Fruit fly (Drosophila melanogaster): ENCODE measurements around the gene PolZ2.

The PolZ2 gene

dm6 chr3R:5571437-5571750 is 17.3 kb upstream of the PolZ2 start (continued):
- TF ChIP-seq Drgx (GFP tag; IDR thresholded peaks at IDR 0.05) (no peak), CG9727 (GFP tag; optimal IDR thresholded peaks at IDR 0.05) (no peak)

dm6 chr3R:5571756-5572155 is 16.9 kb upstream of the PolZ2 start:
- no peak for TF ChIP-seq Sry-δ (GFP tag; optimal IDR thresholded peaks at IDR 0.05)
- TF ChIP-seq gsb (GFP tag; IDR thresholded peaks at IDR 0.05): no peak
- TF ChIP-seq CG6654 (GFP tag; optimal IDR thresholded peaks at IDR 0.05): no peak
- no peak for TF ChIP-seq Fer1 (GFP tag; optimal IDR thresholded peaks at IDR 0.05)
- no peak for TF ChIP-seq CG1024 (GFP tag; IDR thresholded peaks at IDR 0.05)
- TF ChIP-seq CG31441 (GFP tag; IDR thresholded peaks at IDR 0.05): no peak
- no peak for TF ChIP-seq ato (GFP tag; IDR thresholded peaks at IDR 0.05; ENCODE audit: partially characterized antibody)
- TF ChIP-seq fd102C (GFP tag; optimal IDR thresholded peaks at IDR 0.05): no peak
- TF ChIP-seq CG4730 (GFP tag; IDR thresholded peaks at IDR 0.05): no peak
- TF ChIP-seq Lpt (GFP tag; optimal IDR thresholded peaks at IDR 0.05): no peak
- TF ChIP-seq NFAT (GFP tag; IDR thresholded peaks at IDR 0.05): no peak
- no peak for TF ChIP-seq shn (GFP tag; optimal IDR thresholded peaks at IDR 0.05)
- TF ChIP-seq dmrt99B (tag; optimal IDR thresholded peaks at IDR 0.05): no peak
- no peak for TF ChIP-seq Dad (GFP tag; optimal IDR thresholded peaks at IDR 0.05)
- peak; percentile 92 for TF ChIP-seq Hey (tag; optimal IDR thresholded peaks at IDR 0.05)
- no peak for TF ChIP-seq CG31365 (tag; optimal IDR thresholded peaks at IDR 0.05)
- peak; percentile 8 for TF ChIP-seq BtbVII (GFP tag; optimal IDR thresholded peaks at IDR 0.05)
- no peak for TF ChIP-seq Ssrp (tag; optimal IDR thresholded peaks at IDR 0.05)
- TF ChIP-seq CG14965 (GFP tag; optimal IDR thresholded peaks at IDR 0.05; ENCODE audit: borderline replicate concordance): no peak
- no peak for TF ChIP-seq sob (GFP tag; IDR thresholded peaks at IDR 0.05)
- TF ChIP-seq jigr1 (GFP tag; IDR thresholded peaks at IDR 0.05): no peak
- no peak for TF ChIP-seq Trl (optimal IDR thresholded peaks at IDR 0.05)
- no peak for TF ChIP-seq Trl (GFP tag; optimal IDR thresholded peaks at IDR 0.05)
- no peak for TF ChIP-seq lbe (GFP tag; optimal IDR thresholded peaks at IDR 0.05)
- peak; percentile 9 for TF ChIP-seq CG34376 (GFP tag; optimal IDR thresholded peaks at IDR 0.05)
- TF ChIP-seq CG8281 (tag; optimal IDR thresholded peaks at IDR 0.05): no peak
- no peak for TF ChIP-seq CG1602 (GFP tag; optimal IDR thresholded peaks at IDR 0.05)
- TF ChIP-seq CHES-1-like (GFP tag; optimal IDR thresholded peaks at IDR 0.05): no peak
- no peak for TF ChIP-seq B-H1 (GFP tag; IDR thresholded peaks at IDR 0.05)
- TF ChIP-seq CG9797 (GFP tag; optimal IDR thresholded peaks at IDR 0.05): no peak
- TF ChIP-seq GATAe (GFP tag; conservative IDR thresholded peaks at IDR 0.05): peak; percentile 21; the same call in 1 of the 2 replicates
- no peak for TF ChIP-seq CG18262 (tag; optimal IDR thresholded peaks at IDR 0.05)
- TF ChIP-seq CG12236 (GFP tag; optimal IDR thresholded peaks at IDR 0.05): no peak
- peak; percentile 6 for TF ChIP-seq mirr (GFP tag; optimal IDR thresholded peaks at IDR 0.05)
- no peak for TF ChIP-seq crol (GFP tag; IDR thresholded peaks at IDR 0.05)
- no peak for TF ChIP-seq org-1 (GFP tag; optimal IDR thresholded peaks at IDR 0.05)
- no peak for TF ChIP-seq Tbp (GFP tag; optimal IDR thresholded peaks at IDR 0.05)
- TF ChIP-seq CG7556 (GFP tag; optimal IDR thresholded peaks at IDR 0.05): no peak
- TF ChIP-seq Lhr (GFP tag; optimal IDR thresholded peaks at IDR 0.05): no peak
- no peak for TF ChIP-seq CG30020 (tag; optimal IDR thresholded peaks at IDR 0.05)
- no peak for TF ChIP-seq row (GFP tag; IDR thresholded peaks at IDR 0.05)
- TF ChIP-seq Dfd (GFP tag; optimal IDR thresholded peaks at IDR 0.05): no peak
- TF ChIP-seq CG17385 (GFP tag; optimal IDR thresholded peaks at IDR 0.05): no peak
- TF ChIP-seq CG3995 (GFP tag; optimal IDR thresholded peaks at IDR 0.05): no peak
- no peak for TF ChIP-seq CG12391 (tag; optimal IDR thresholded peaks at IDR 0.05)
- TF ChIP-seq Asciz (GFP tag; optimal IDR thresholded peaks at IDR 0.05): no peak
- no peak for TF ChIP-seq CG8089 (GFP tag; optimal IDR thresholded peaks at IDR 0.05)
- no peak for TF ChIP-seq inv (GFP tag; IDR thresholded peaks at IDR 0.05; ENCODE audit: partially characterized antibody)
- TF ChIP-seq tll (GFP tag; optimal IDR thresholded peaks at IDR 0.05): no peak

Measured in whole organism, embryonic.